Worm (Caenorhabditis elegans): ENCODE results near the gene sftd-3.

sftd-3 gene

ce11 chrII:8997479-8997878 lies 33.5 kb upstream of the sftd-3 start, which contains the start of the genes F44G4.3 and tdp-1 (continued):
- no peak for TF ChIP-seq unc-62 (GFP tag; optimal IDR thresholded peaks at IDR 0.05)
- TF ChIP-seq lin-15B (tag; optimal IDR thresholded peaks at IDR 0.05), result no peak
- no peak for TF ChIP-seq lir-3 (tag; optimal IDR thresholded peaks at IDR 0.05; ENCODE audit: poor library complexity)
- TF ChIP-seq nhr-84 (tag; optimal IDR thresholded peaks at IDR 0.05), result no peak
- no peak for TF ChIP-seq mef-2 (tag; optimal IDR thresholded peaks at IDR 0.05)
- TF ChIP-seq aha-1 (tag; optimal IDR thresholded peaks at IDR 0.05), result no peak
- peak; percentile 14 for TF ChIP-seq nhr-71 (tag; optimal IDR thresholded peaks at IDR 0.05)
- no peak for TF ChIP-seq xbp-1 (tag; optimal IDR thresholded peaks at IDR 0.05)
- TF ChIP-seq sup-37 (GFP tag; optimal IDR thresholded peaks at IDR 0.05), result no peak
- TF ChIP-seq alr-1 (tag; optimal IDR thresholded peaks at IDR 0.05; ENCODE audit: borderline replicate concordance), result no peak
- no peak for TF ChIP-seq nhr-237 (tag; optimal IDR thresholded peaks at IDR 0.05)
- no peak for TF ChIP-seq dsc-1 (tag; optimal IDR thresholded peaks at IDR 0.05)
- TF ChIP-seq unc-130 (tag; optimal IDR thresholded peaks at IDR 0.05), result no peak
- no peak for TF ChIP-seq fkh-4 (tag; optimal IDR thresholded peaks at IDR 0.05; ENCODE audit: borderline replicate concordance)
- TF ChIP-seq nhr-76 (tag; optimal IDR thresholded peaks at IDR 0.05), result no peak
- no peak for TF ChIP-seq nhr-28 (tag; optimal IDR thresholded peaks at IDR 0.05)
- TF ChIP-seq nhr-90 (tag; optimal IDR thresholded peaks at IDR 0.05; ENCODE audit: poor library complexity), result no peak
- TF ChIP-seq C34B4.2 (tag; optimal IDR thresholded peaks at IDR 0.05), result no peak
- TF ChIP-seq lin-39 (tag; optimal IDR thresholded peaks at IDR 0.05), result no peak
- TF ChIP-seq zip-4 (GFP tag; optimal IDR thresholded peaks at IDR 0.05), result no peak
- TF ChIP-seq zag-1 (tag; optimal IDR thresholded peaks at IDR 0.05), result no peak
- TF ChIP-seq irx-1 (tag; optimal IDR thresholded peaks at IDR 0.05), result no peak
- TF ChIP-seq egl-27 (tag; optimal IDR thresholded peaks at IDR 0.05), result no peak
- peak; percentile 31 to 35 for TF ChIP-seq efl-1 (optimal IDR thresholded peaks at IDR 0.05)
- peak; percentile 49 to 91 for TF ChIP-seq efl-1 (GFP tag; optimal IDR thresholded peaks at IDR 0.05 in 1 of 2)
- peak; percentile 33 for TF ChIP-seq nhr-47 (tag; optimal IDR thresholded peaks at IDR 0.05)
- no peak for TF ChIP-seq nhr-12 (tag; optimal IDR thresholded peaks at IDR 0.05)
- TF ChIP-seq ceh-8 (GFP tag; optimal IDR thresholded peaks at IDR 0.05), result no peak
- TF ChIP-seq sptf-1 (tag; optimal IDR thresholded peaks at IDR 0.05), result no peak
- TF ChIP-seq ama-1 (optimal IDR thresholded peaks at IDR 0.05), result no peak
- TF ChIP-seq ceh-82 (tag; optimal IDR thresholded peaks at IDR 0.05), result no peak
- no peak for TF ChIP-seq ets-5 (GFP tag; IDR thresholded peaks at IDR 0.05)
- no peak for TF ChIP-seq nhr-19 (GFP tag; conservative IDR thresholded peaks at IDR 0.05)
- TF ChIP-seq lin-14 (GFP tag; optimal IDR thresholded peaks at IDR 0.05), result peak; percentile 18
- peak; percentile 73 to 96 for TF ChIP-seq lsy-2 (tag; optimal IDR thresholded peaks at IDR 0.05)
- TF ChIP-seq dpl-1 (GFP tag; optimal IDR thresholded peaks at IDR 0.05), result peak; percentile 24 to 60 (median 26)
- peak; percentile 24 for TF ChIP-seq ces-1 (GFP tag; optimal IDR thresholded peaks at IDR 0.05)

- TF ChIP-seq efl-1 (optimal IDR thresholded peaks at IDR 0.05), result no peak
- TF ChIP-seq efl-1 (GFP tag; optimal IDR thresholded peaks at IDR 0.05 in 1 of 2), result peak in 1 of 2 experiments; percentile 45
- TF ChIP-seq snu-23 (GFP tag; optimal IDR thresholded peaks at IDR 0.05), result no peak
Measured at ce11 chrII:8996064-8996463, 32.1 kb upstream of the sftd-3 start, which contains the start of gene ndub-2. Gene ndub-2, plus strand, starts transcription at chrII:8996364.

- TF ChIP-seq ztf-11 (tag; optimal IDR thresholded peaks at IDR 0.05), result no peak
- TF ChIP-seq fkh-8 (tag; optimal IDR thresholded peaks at IDR 0.05), result no peak
- no peak for TF ChIP-seq lsy-2 (tag; optimal IDR thresholded peaks at IDR 0.05)
- TF ChIP-seq ztf-4 (tag; optimal IDR thresholded peaks at IDR 0.05), result no peak
- no peak for TF ChIP-seq pqm-1 (tag; optimal IDR thresholded peaks at IDR 0.05)
- no peak for TF ChIP-seq ceh-88 (GFP tag; IDR thresholded peaks at IDR 0.05)
- TF ChIP-seq nhr-71 (tag; optimal IDR thresholded peaks at IDR 0.05), result no peak
- no peak for TF ChIP-seq unc-62 (GFP tag; optimal IDR thresholded peaks at IDR 0.05)
- TF ChIP-seq lin-14 (GFP tag; optimal IDR thresholded peaks at IDR 0.05), result no peak
- TF ChIP-seq C16A3.4 (tag; optimal IDR thresholded peaks at IDR 0.05), result no peak
- TF ChIP-seq blmp-1 (tag; optimal IDR thresholded peaks at IDR 0.05), result no peak
- TF ChIP-seq aha-1 (tag; optimal IDR thresholded peaks at IDR 0.05), result no peak
- no peak for TF ChIP-seq dsc-1 (tag; optimal IDR thresholded peaks at IDR 0.05)
- no peak for TF ChIP-seq nhr-20 (tag; optimal IDR thresholded peaks at IDR 0.05)
- no peak for TF ChIP-seq zag-1 (tag; optimal IDR thresholded peaks at IDR 0.05)
- no peak for TF ChIP-seq elt-3 (tag; optimal IDR thresholded peaks at IDR 0.05)
- no peak for TF ChIP-seq rnt-1 (tag; optimal IDR thresholded peaks at IDR 0.05)
- TF ChIP-seq efl-1 (optimal IDR thresholded peaks at IDR 0.05), result no peak
- TF ChIP-seq efl-1 (GFP tag; optimal IDR thresholded peaks at IDR 0.05 in 1 of 2), result no peak
Measured at ce11 chrII:8994336-8994735, 30.4 kb upstream of the sftd-3 start, which contains the start of gene F44G4.1. Gene F44G4.1, plus strand, starts transcription at chrII:8994636.

All from whole organism, L1 larva.